Worm (Caenorhabditis elegans): Measurements from ENCODE around the gene F19B10.10.

The F19B10.10 gene

DNA sequence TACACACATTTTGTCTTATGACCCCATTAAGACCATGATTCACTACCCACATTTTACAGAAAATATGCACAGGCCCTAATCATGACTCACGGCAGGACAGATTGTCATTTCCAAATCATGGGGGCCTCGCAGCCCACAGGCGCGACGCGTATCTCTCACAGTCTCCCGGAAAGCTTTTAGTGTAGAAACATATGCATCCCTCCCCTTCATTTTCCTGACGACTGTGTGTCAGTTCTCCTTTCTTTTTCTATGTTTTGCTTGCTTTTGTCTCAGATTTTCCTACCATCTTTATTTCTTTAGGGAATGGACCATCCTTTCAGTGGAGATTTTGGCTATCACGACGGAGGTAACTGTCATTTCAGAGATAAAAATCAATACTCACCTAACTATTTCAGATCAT is 40.0 kb downstream of the F19B10.10 start, which contains the start of gene M151.1:
TSS of gene M151.1 (plus strand) at position 301 of the 400 bp plus-strand sequence.
- TF ChIP-seq nhr-76 (tag; optimal IDR thresholded peaks at IDR 0.05) (no peak), nhr-41 (GFP tag; IDR thresholded peaks at IDR 0.05) (no peak), nhr-25 (tag; optimal IDR thresholded peaks at IDR 0.05; ENCODE audit: borderline replicate concordance, insufficient read depth) (no peak), mxl-2 (GFP tag; conservative IDR thresholded peaks at IDR 0.05) (no peak), mdl-1 (tag; optimal IDR thresholded peaks at IDR 0.05) (no peak), php-3 (GFP tag; IDR thresholded peaks at IDR 0.05) (no peak)

DNA sequence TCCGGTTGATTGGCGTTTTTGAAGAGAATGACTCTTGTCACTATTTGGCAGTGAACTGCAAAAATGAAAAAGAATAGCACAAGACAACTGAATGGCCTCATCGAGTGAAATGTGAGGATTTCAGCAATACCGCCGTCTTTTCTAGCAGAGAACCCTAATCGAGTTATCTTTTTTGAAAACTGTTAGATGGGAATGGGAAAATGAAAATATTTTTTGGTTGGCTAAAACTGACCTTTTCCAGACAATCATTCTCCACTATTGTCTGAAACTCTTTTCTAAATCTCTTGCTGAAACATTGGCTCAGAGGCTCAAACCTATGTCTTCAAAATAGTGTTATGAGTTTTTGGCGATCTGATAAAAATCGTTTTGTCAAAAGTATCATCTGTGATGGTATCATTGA is 41.0 kb downstream of the F19B10.10 start, which contains the start of gene M151.10:
TSS of gene M151.10 (minus strand) at position 101 of the 400 bp plus-strand sequence.
- TF ChIP-seq R02D3.7 (tag; optimal IDR thresholded peaks at IDR 0.05) (no peak), spr-1 (tag; optimal IDR thresholded peaks at IDR 0.05) (no peak), mxl-3 (GFP tag; optimal IDR thresholded peaks at IDR 0.05) (no peak), Y75B8A.6 (GFP tag; IDR thresholded peaks at IDR 0.05) (no peak), nhr-111 (GFP tag; optimal IDR thresholded peaks at IDR 0.05) (no peak), mdl-1 (tag; optimal IDR thresholded peaks at IDR 0.05) (no peak), nhr-6 (tag; optimal IDR thresholded peaks at IDR 0.05) (no peak), cey-2 (tag; optimal IDR thresholded peaks at IDR 0.05; ENCODE audit: borderline replicate concordance, insufficient read depth) (no peak), dmd-6 (GFP tag; IDR thresholded peaks at IDR 0.05) (no peak), daf-19 (GFP tag; conservative IDR thresholded peaks at IDR 0.05) (no peak)

DNA sequence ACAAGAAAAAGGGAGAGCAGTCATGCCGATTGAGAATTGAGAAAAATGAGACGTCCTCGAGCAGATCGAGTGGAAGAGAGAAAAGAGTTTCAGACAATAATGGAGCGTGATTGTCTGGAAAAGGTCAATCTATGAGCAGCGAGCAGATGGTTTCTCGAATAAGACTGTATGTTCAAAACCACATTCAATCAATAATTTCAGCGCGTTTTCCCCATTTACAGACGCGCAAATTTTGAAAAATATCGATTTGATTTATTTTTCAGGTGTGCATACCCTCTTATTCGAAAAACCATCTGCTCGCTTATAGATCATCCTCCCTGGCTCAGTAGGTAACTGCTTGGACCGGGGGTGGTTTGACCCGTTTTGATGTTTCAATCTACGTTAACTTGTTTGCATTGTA is 42.0 kb downstream of the F19B10.10 start, which contains the start of gene fbxb-31:
TSS of gene fbxb-31 (minus strand) at position 101 of the 400 bp plus-strand sequence.
- no peak for TF ChIP-seq daf-19 (GFP tag; conservative IDR thresholded peaks at IDR 0.05)
- no peak for TF ChIP-seq lim-7 (GFP tag; IDR thresholded peaks at IDR 0.05)
- no peak for TF ChIP-seq spr-3 (GFP tag; optimal IDR thresholded peaks at IDR 0.05)
- no peak for TF ChIP-seq egl-43 (GFP tag; IDR thresholded peaks at IDR 0.05)
- TF ChIP-seq set-16 (GFP tag; IDR thresholded peaks at IDR 0.05), result no peak
- no peak for TF ChIP-seq dmd-9 (GFP tag; IDR thresholded peaks at IDR 0.05)
- TF ChIP-seq fkh-10 (GFP tag; optimal IDR thresholded peaks at IDR 0.05), result no peak
- TF ChIP-seq nhr-76 (tag; optimal IDR thresholded peaks at IDR 0.05), result no peak
- TF ChIP-seq jun-1 (tag; optimal IDR thresholded peaks at IDR 0.05), result no peak
- no peak for TF ChIP-seq dmd-6 (GFP tag; IDR thresholded peaks at IDR 0.05)
- no peak for TF ChIP-seq unc-39 (tag; optimal IDR thresholded peaks at IDR 0.05)
- TF ChIP-seq unc-130 (GFP tag; optimal IDR thresholded peaks at IDR 0.05), result no peak
- TF ChIP-seq tra-1 (GFP tag; IDR thresholded peaks at IDR 0.05), result no peak
- TF ChIP-seq zip-11 (GFP tag; IDR thresholded peaks at IDR 0.05), result no peak
- no peak for TF ChIP-seq php-3 (GFP tag; IDR thresholded peaks at IDR 0.05)

DNA sequence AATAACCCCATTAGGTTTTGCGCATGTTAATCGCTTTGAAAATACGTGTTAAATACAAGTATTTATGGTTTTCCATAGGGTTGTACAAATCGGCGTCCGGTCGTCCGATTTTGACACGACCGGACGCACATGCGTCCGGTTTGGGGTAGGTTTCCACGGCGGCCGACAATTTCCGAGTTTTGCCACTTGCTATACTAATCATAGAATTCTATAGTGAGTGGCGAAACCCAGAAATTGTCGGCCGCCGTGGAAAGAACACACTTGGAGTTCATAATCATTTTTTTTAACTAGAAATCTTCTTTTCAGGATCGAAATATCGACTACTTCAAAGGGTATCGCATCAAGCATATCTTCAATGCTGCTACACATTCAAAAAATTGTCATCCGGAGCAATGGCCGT is 46.5 kb downstream of the F19B10.10 start:
- TF ChIP-seq unc-62 (GFP tag; optimal IDR thresholded peaks at IDR 0.05 in 1 of 2) (peak in 1 of 2 experiments; percentile 82), unc-62 (tag; optimal IDR thresholded peaks at IDR 0.05) (no peak), dmd-8 (GFP tag; IDR thresholded peaks at IDR 0.05) (no peak)

DNA sequence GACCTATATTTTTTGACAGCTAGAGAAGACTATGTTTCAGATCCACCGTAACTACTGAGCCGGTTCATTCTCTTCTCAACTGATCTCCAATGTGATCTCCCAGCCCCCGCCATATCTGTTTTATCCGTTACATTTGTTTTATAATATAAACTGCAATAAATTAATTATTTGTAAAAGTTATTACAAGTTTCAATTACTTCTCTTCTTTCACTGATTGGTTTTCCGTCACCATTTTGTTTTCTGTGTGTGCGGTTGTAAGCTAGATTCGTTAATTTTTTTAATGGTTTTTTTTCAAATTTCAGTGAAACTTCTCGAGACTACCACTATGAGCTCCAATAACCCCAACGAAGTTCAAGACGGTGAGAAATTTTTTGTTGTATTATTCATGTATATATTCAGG is 50.4 kb downstream of the F19B10.10 start, which contains the start of gene M151.2:
TSS of gene M151.2 (plus strand) at position 301 of the 400 bp plus-strand sequence.
- TF ChIP-seq lim-7 (GFP tag; IDR thresholded peaks at IDR 0.05) (no peak), mdl-1 (tag; optimal IDR thresholded peaks at IDR 0.05) (no peak), nhr-10 (tag; optimal IDR thresholded peaks at IDR 0.05) (no peak), nhr-237 (tag; optimal IDR thresholded peaks at IDR 0.05) (no peak), nhr-48 (tag; optimal IDR thresholded peaks at IDR 0.05) (no peak), madf-5 (GFP tag; IDR thresholded peaks at IDR 0.05) (no peak), lin-15B (tag; optimal IDR thresholded peaks at IDR 0.05) (no peak), F49E8.2 (tag; optimal IDR thresholded peaks at IDR 0.05; ENCODE audit: borderline replicate concordance) (no peak), arid-1 (GFP tag; conservative IDR thresholded peaks at IDR 0.05) (no peak), spr-3 (GFP tag; optimal IDR thresholded peaks at IDR 0.05) (no peak)
